Fruit fly (Drosophila melanogaster): ENCODE data around the gene Pop2.

Pop2 gene

DNA sequence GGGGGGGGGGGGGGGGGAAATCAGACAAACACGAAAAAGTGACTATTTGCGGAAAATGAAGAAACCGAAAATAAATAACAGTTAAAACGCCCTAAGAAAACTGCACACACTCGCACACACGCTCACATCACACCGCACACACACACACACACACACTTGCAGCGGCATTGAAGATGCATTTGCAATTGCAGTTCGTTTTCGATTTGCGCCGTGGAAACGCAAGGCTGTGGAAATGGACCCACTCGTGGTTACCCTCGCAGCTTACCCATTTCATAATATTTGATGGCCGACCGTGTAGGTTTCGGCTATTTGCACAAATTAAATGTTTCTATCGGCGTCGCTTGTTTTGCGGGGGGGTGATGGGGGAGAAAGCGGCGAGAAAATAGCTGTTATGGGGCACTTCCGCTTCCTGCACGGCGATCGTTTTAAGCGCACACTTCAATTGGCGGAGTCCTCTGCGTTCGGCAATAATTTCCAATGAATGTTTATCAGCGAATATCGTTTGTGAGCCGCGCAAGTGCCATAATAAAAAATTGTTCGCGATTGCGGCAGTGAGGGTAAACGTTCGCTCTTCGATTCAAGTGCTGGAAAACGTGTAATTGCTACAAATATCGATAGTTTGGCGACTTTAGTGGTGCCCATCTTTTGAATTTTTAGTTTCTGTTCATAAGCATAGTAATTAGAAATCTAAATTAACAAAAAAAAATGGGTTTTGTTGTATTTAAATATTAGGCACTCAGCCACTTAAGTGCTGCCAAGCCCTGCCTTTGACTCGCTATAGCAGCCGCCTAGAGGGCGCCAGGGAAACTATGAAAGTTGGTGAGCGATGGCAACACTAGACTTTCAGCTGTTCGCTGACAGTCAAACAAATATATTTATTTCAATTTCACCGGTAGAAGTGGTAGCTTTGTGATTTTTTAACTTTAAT, at the start of gene Pop2, which contains the start of gene CG6928:
Pop2 (minus strand) TSS at position 595 of the 928 bp plus-strand sequence.
CG6928 (plus strand) TSS at position 835 of the 928 bp plus-strand sequence.
- TF ChIP-seq CG8478 (optimal IDR thresholded peaks at IDR 0.05): no peak
- TF ChIP-seq CTCF (optimal IDR thresholded peaks at IDR 0.05): peak; percentile 86 to 89

- no peak for TF ChIP-seq CTCF (optimal IDR thresholded peaks at IDR 0.05)
- TF ChIP-seq CG8478 (optimal IDR thresholded peaks at IDR 0.05): no peak
Observed at dm6 chr3L:12050629-12051028, 47.9 kb upstream of the Pop2 start.

DNA sequence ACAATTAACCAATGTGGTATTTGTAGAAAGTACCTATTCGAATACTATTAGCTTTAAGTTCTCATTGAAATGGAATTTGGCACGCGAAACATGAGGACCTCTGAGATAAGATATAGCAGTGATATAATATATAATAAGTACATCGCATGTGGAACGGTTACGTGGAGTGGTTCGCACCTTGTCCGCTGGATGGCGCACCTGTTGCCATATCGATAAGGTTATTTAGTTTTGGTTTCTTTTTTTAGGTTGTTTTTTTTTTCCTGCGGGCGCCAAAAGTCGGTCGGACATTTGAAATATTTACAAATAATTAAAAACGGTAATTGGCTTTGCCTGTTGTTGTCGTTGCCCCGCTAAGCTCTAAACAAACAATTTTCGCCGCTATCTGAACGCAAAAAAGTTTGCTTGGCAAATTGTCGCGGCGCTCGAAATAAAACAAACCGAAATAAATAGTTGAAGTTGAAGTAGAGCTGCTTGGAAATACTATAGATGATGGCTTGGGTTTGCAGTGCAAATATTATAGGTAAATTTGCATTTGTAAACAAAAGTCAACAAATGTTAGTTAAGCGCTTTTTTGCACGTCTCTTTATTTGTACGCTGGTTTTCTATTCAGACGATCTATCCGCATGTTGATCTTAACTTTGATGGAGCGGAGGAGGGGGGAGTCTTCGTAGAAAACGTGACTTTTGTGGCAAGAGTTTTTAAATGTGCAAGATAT, 47.0 kb upstream of the Pop2 start:
- TF ChIP-seq CTCF (optimal IDR thresholded peaks at IDR 0.05) (peak; percentile 71 to 83), CG8478 (optimal IDR thresholded peaks at IDR 0.05) (no peak)

DNA sequence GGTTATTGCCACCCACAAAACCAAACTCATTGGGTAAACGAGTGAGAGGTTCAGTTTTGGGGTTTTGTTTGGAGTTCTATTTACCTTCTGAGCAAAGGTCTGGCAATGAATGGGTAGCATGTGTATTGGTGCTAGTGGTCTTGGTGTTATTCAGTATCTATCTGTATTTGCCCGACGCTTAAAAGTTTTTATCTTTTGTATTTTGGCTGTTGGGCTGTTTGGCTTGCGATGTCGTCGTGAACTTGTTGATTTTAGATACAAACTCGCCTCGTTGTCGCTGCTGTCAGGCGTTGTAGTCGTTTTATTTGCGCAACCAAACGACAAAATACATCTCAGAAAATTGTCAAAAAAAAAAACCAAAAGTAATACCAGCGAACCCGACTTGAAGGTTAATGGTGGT, 42.7 kb upstream of the Pop2 start:
- TF ChIP-seq CTCF (optimal IDR thresholded peaks at IDR 0.05): no peak
- no peak for TF ChIP-seq CG8478 (optimal IDR thresholded peaks at IDR 0.05)

dm6 chr3L:12044279-12044678, 41.6 kb upstream of the Pop2 start, which contains the start of gene CG43638:
Gene CG43638 (plus strand): TSS chr3L:12044579.
- TF ChIP-seq CG8478 (optimal IDR thresholded peaks at IDR 0.05) (no peak), CTCF (optimal IDR thresholded peaks at IDR 0.05) (no peak)

- TF ChIP-seq CG8478 (optimal IDR thresholded peaks at IDR 0.05) (no peak), CTCF (optimal IDR thresholded peaks at IDR 0.05) (no peak)
Observed at dm6 chr3L:12042087-12042486, 39.4 kb upstream of the Pop2 start, which contains the start of gene CG6793. Gene CG6793 (plus strand): TSS chr3L:12042387.

dm6 chr3L:12040313-12040924, 37.7 kb upstream of the Pop2 start:
- no peak for TF ChIP-seq CTCF (optimal IDR thresholded peaks at IDR 0.05)
- TF ChIP-seq CG8478 (optimal IDR thresholded peaks at IDR 0.05): no peak

DNA sequence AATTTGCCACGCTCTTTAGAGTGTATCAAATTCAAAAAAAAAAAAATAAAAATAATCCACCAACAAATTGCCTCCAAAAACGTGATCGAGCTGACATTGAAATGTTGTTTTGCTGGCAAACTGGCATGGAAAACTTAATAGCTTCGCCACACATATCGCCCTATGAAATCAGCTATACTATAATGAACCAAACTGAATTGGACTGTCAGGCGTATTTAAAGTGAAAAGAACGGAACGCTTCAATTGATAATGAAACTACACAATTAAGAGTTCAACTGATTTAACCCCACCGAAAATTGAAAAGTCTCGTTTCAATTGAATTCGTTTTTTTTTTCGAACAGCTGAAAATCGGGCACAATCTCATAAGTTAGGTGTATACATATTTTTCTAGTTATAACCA, 36.4 kb upstream of the Pop2 start:
- no peak for TF ChIP-seq CTCF (optimal IDR thresholded peaks at IDR 0.05)
- TF ChIP-seq CG8478 (optimal IDR thresholded peaks at IDR 0.05): no peak

DNA sequence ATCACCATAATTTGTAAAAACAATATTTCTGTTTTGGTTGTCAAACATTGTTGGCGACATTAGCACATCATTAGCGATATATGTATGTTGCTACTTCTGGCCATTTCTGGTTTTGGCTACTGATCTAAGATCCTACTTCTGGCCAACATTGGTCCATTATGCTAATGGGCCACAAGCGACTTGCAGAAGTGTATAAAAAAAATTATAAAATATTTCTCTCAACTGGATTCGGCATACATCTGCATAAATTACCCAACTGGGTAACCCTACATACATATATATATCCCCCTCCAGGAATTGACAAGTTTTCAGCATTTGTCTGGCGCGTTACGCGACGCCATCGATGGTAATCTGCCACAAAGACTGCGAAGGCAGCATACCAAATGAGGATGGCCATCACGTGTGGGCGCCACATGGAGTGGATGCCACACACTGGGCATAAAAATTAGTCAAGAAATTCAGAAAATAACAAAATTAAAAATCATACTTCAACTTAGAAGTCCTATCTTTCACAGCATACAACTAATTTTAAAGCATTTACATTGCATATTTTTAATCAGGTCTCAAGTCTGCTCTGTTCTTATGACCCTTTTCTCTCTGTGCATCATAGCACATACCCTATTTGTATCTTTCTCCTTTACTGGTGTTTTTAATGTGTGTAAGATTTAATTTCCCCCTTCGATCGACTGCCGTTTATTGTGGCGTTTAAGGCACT, 34.9 kb upstream of the Pop2 start:
- no peak for TF ChIP-seq CG8478 (optimal IDR thresholded peaks at IDR 0.05)
- TF ChIP-seq CTCF (optimal IDR thresholded peaks at IDR 0.05): no peak

- TF ChIP-seq CTCF (optimal IDR thresholded peaks at IDR 0.05) (no peak), CG8478 (optimal IDR thresholded peaks at IDR 0.05) (no peak)
Observed at dm6 chr3L:12036658-12037057, 33.9 kb upstream of the Pop2 start.

DNA sequence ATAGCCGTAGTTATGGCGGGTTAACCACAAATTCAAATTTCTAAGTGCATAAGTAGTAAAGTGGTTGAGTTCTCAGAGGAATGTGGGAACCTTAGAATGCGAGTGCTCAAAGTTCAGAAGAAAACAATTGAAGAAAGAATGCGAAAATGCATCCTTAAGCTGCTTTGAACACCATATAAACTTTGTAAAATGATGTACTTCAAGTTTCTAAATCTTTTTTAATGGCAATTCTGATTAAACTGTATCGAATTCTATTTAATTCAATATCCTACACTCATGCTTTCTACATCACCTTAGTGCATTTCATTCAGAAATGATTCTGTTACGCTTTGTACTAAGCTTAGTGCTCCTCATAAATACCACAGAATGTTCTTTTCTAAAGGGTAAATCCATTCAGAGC, 29.5 kb upstream of the Pop2 start, which contains the start of gene CG43993:
CG43993 (plus strand) TSS at position 301 of the 400 bp plus-strand sequence.
- TF ChIP-seq CTCF (optimal IDR thresholded peaks at IDR 0.05): no peak
- TF ChIP-seq CG8478 (optimal IDR thresholded peaks at IDR 0.05): no peak

dm6 chr3L:12030521-12030920, 27.8 kb upstream of the Pop2 start:
- TF ChIP-seq CG8478 (optimal IDR thresholded peaks at IDR 0.05) (no peak), CTCF (optimal IDR thresholded peaks at IDR 0.05) (no peak)

dm6 chr3L:12028534-12029029, 25.9 kb upstream of the Pop2 start:
- no peak for TF ChIP-seq CG8478 (optimal IDR thresholded peaks at IDR 0.05)
- no peak for TF ChIP-seq CTCF (optimal IDR thresholded peaks at IDR 0.05)

dm6 chr3L:12027929-12028328, 25.2 kb upstream of the Pop2 start:
- no peak for TF ChIP-seq CG8478 (optimal IDR thresholded peaks at IDR 0.05)
- TF ChIP-seq CTCF (optimal IDR thresholded peaks at IDR 0.05): no peak
